ENCODE assay signal across 1 fruit fly cellular context in the genomic region with DNA sequence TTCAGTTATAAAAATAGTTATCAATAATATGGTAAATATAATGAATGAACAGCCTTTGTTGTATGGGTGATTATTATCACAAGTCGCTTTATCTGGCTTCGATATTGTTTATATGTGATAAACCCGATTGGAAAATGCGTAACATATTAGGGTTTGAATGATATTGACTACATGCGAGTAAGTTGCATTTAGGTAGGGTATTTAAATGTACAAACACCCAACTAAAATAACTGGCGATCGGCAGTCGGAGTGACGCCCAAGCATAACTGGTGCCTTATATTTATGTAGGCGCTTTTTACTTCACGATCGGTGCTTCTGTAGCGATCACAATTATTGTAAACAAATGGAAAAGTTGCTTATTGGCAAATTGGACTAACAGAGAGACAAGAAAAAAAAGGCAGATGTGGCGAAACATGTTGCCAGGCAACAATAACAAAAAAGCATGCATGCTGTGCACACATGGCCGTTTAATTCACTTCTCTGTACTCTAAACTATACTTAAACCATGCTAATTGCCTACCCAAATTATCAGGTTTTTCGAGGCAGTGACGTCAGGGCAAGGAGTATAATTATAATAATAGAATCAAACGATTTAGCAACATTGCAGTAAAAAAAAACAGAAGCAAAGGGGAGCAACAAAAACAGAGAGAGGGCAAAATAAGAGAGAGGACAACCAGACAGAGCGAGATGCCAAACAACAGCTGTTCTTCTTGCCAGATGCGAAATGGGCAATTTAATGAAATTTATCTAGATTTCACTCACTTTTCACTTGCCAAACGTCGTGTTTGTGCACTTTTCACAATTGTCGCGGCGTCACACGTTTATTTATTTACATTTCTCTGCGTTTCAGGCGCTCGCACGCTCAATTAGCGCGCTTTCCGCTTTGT.
TF ChIP-seq lines count a peak whose summit lies in the region.

No protein-coding gene starts in this region.

TF ChIP-seq in whole organism, embryonic, 481 proteins besides CTCF, POLR2A, EP300 and RAD21 (continued from another document):
- peak; percentile 17 for TF ChIP-seq Med (GFP tag; lab: Kevin White, UChicago)
- no peak for TF ChIP-seq CG12236 (GFP tag; optimal IDR thresholded peaks at IDR 0.05; lab: Kevin White, UChicago)
- no peak for TF ChIP-seq nom (GFP tag; optimal IDR thresholded peaks at IDR 0.05; lab: Kevin White, UChicago)
- TF ChIP-seq bsh (GFP tag; optimal IDR thresholded peaks at IDR 0.05; lab: Kevin White, UChicago): peak in 1 of 2 experiments; percentile 17
- no peak for TF ChIP-seq CG9817 (tag; optimal IDR thresholded peaks at IDR 0.05; lab: Kevin White, UChicago)
- TF ChIP-seq abd-A (tag; optimal IDR thresholded peaks at IDR 0.05; lab: Kevin White, UChicago): no peak
- TF ChIP-seq ci (GFP tag; IDR thresholded peaks at IDR 0.05; lab: Robert Waterston, UW): no peak
- TF ChIP-seq mirr (GFP tag; optimal IDR thresholded peaks at IDR 0.05; lab: Kevin White, UChicago): no peak
- TF ChIP-seq sima (GFP tag; optimal IDR thresholded peaks at IDR 0.05; lab: Kevin White, UChicago): no peak
- no peak for TF ChIP-seq CG13424 (tag; optimal IDR thresholded peaks at IDR 0.05; lab: Kevin White, UChicago)
- no peak for TF ChIP-seq Nf-YA (GFP tag; IDR thresholded peaks at IDR 0.05; lab: Robert Waterston, UW)
- TF ChIP-seq twi (tag; optimal IDR thresholded peaks at IDR 0.05; lab: Kevin White, UChicago): peak; percentile 61
- TF ChIP-seq Pdp1 (GFP tag; optimal IDR thresholded peaks at IDR 0.05; lab: Kevin White, UChicago): no peak
- TF ChIP-seq Ets65A (GFP tag; lab: Kevin White, UChicago): no peak
- no peak for TF ChIP-seq CG4424 (GFP tag; optimal IDR thresholded peaks at IDR 0.05; lab: Kevin White, UChicago)
- peak; percentile 70 to 85 for TF ChIP-seq Trl (optimal IDR thresholded peaks at IDR 0.05; lab: Kevin White, UChicago)
- no peak for TF ChIP-seq Trl (GFP tag; optimal IDR thresholded peaks at IDR 0.05; lab: Kevin White, UChicago)
- no peak for TF ChIP-seq CG15479 (GFP tag; optimal IDR thresholded peaks at IDR 0.05; lab: Kevin White, UChicago)
- no peak for TF ChIP-seq al (GFP tag; IDR thresholded peaks at IDR 0.05; lab: Robert Waterston, UW)
- TF ChIP-seq CG15601 (tag; optimal IDR thresholded peaks at IDR 0.05; lab: Kevin White, UChicago): no peak
- TF ChIP-seq Gsc (GFP tag; IDR thresholded peaks at IDR 0.05; lab: Robert Waterston, UW): no peak
- no peak for TF ChIP-seq wdn (GFP tag; IDR thresholded peaks at IDR 0.05; lab: Robert Waterston, UW)
- TF ChIP-seq gem (tag; optimal IDR thresholded peaks at IDR 0.05; lab: Kevin White, UChicago): no peak
- TF ChIP-seq Dref (GFP tag; IDR thresholded peaks at IDR 0.05; lab: Robert Waterston, UW): no peak
- no peak for TF ChIP-seq grau (tag; optimal IDR thresholded peaks at IDR 0.05; lab: Kevin White, UChicago)
- peak; percentile 55 for TF ChIP-seq D19A (tag; optimal IDR thresholded peaks at IDR 0.05; lab: Kevin White, UChicago)
- no peak for TF ChIP-seq dati (GFP tag; IDR thresholded peaks at IDR 0.05; lab: Robert Waterston, UW)
- peak; percentile 45 for TF ChIP-seq Elba2 (GFP tag; optimal IDR thresholded peaks at IDR 0.05; lab: Kevin White, UChicago)
- TF ChIP-seq Hey (tag; optimal IDR thresholded peaks at IDR 0.05; lab: Kevin White, UChicago): no peak
- no peak for TF ChIP-seq NFAT (GFP tag; IDR thresholded peaks at IDR 0.05; lab: Robert Waterston, UW)
- TF ChIP-seq C15 (GFP tag; IDR thresholded peaks at IDR 0.05; lab: Robert Waterston, UW): no peak
- no peak for TF ChIP-seq caup (GFP tag; optimal IDR thresholded peaks at IDR 0.05; lab: Kevin White, UChicago; ENCODE audit: severe bottlenecking)
- no peak for TF ChIP-seq CG17328 (GFP tag; IDR thresholded peaks at IDR 0.05; lab: Robert Waterston, UW)
- TF ChIP-seq CG4617 (GFP tag; optimal IDR thresholded peaks at IDR 0.05; lab: Kevin White, UChicago; ENCODE audit: borderline replicate concordance): no peak
- peak; percentile 52 for TF ChIP-seq CG10274 (GFP tag; optimal IDR thresholded peaks at IDR 0.05; lab: Kevin White, UChicago)
- TF ChIP-seq H15 (GFP tag; IDR thresholded peaks at IDR 0.05; lab: Robert Waterston, UW): no peak
- TF ChIP-seq CG6654 (GFP tag; optimal IDR thresholded peaks at IDR 0.05; lab: Kevin White, UChicago): no peak
- no peak for TF ChIP-seq Sox102F (GFP tag; optimal IDR thresholded peaks at IDR 0.05; lab: Kevin White, UChicago)
- no peak for TF ChIP-seq sc (optimal IDR thresholded peaks at IDR 0.05; lab: Kevin White, UChicago)
- TF ChIP-seq sc (GFP tag; optimal IDR thresholded peaks at IDR 0.05; lab: Kevin White, UChicago): no peak
- no peak for TF ChIP-seq CG2712 (tag; optimal IDR thresholded peaks at IDR 0.05; lab: Kevin White, UChicago)
- no peak for TF ChIP-seq bab2 (GFP tag; optimal IDR thresholded peaks at IDR 0.05; lab: Kevin White, UChicago)
- TF ChIP-seq CG7928 (GFP tag; optimal IDR thresholded peaks at IDR 0.05; lab: Kevin White, UChicago): no peak
- no peak for TF ChIP-seq CG8765 (GFP tag; IDR thresholded peaks at IDR 0.05; lab: Robert Waterston, UW)
